Worm (Caenorhabditis elegans) whole organism, L3 larva: ENCODE data around the gene F49E11.7.
A peak's percentile ranks its signal among the peaks of the same experiment; 100 is the strongest.

Experiments used
- ZK546.5 ChIP-seq: sonication (generic microtip); optimal IDR thresholded peaks from 2 replicates; lab custom pipeline; 2017; ENCODE audit warnings: missing biosample characterization, missing genetic modification characterization
- ama-1 ChIP-seq: fragments of 150-350 bp; optimal IDR thresholded peaks from 2 replicates; lab custom pipeline; 2018
- ceh-16 ChIP-seq: sonication (generic microtip); optimal IDR thresholded peaks from 2 replicates; lab custom pipeline; 2017; ENCODE audit warnings: missing biosample characterization, missing genetic modification characterization
- ceh-28 ChIP-seq: fragments of 150-350 bp; optimal IDR thresholded peaks from 2 replicates; lab custom pipeline; 2014; ENCODE audit warnings: missing biosample characterization, missing genetic modification reagents, missing genetic modification characterization
- ceh-82 ChIP-seq: fragments of 150-350 bp; optimal IDR thresholded peaks from 2 replicates; lab custom pipeline; 2014; ENCODE audit warnings: missing biosample characterization, missing genetic modification characterization
- egl-27 ChIP-seq: sonication (generic microtip); optimal IDR thresholded peaks from 4 replicates; lab custom pipeline; 2017; ENCODE audit warnings: missing biosample characterization, missing genetic modification reagents, missing genetic modification characterization
- egl-5 ChIP-seq: fragments of 150-350 bp; optimal IDR thresholded peaks from 2 replicates; lab custom pipeline; 2017; ENCODE audit warnings: missing biosample characterization, missing genetic modification reagents, missing genetic modification characterization, inconsistent platforms
- elt-1 ChIP-seq: fragments of 150-350 bp; optimal IDR thresholded peaks from 2 replicates; lab custom pipeline; 2014; ENCODE audit warnings: missing biosample characterization, missing genetic modification characterization
- elt-2 ChIP-seq: sonication (generic microtip); optimal IDR thresholded peaks from 2 replicates; lab custom pipeline; 2016; ENCODE audit warnings: missing genetic modification reagents, mild to moderate bottlenecking, missing genetic modification characterization, missing compliant biosample characterization
- elt-3 ChIP-seq, 3 experiments: fragments of 150-350 bp in 1 of 3; sonication (generic microtip) in 2 of 3; optimal IDR thresholded peaks; 2 replicates in 2 of 3; 4 replicates in 1 of 3; lab custom pipeline; 2014 to 2017; ENCODE audit warnings: missing biosample characterization in 3 of 3, missing genetic modification characterization in 3 of 3
- eor-1 ChIP-seq, 2 experiments: fragments of 150-350 bp; optimal IDR thresholded peaks; 2 replicates each; lab custom pipeline; 2014 to 2018; ENCODE audit warnings: missing biosample characterization in 2 of 2, missing genetic modification characterization in 2 of 2
- fkh-2 ChIP-seq: fragments of 150-350 bp; optimal IDR thresholded peaks from 2 replicates; lab custom pipeline; 2014; ENCODE audit warnings: missing biosample characterization, missing genetic modification reagents, missing genetic modification characterization
- fos-1 ChIP-seq: fragments of 150-350 bp; optimal IDR thresholded peaks from 2 replicates; lab custom pipeline; 2014; ENCODE audit warnings: missing biosample characterization, missing genetic modification characterization
- hmg-11 ChIP-seq: sonication (generic microtip); optimal IDR thresholded peaks from 2 replicates; lab custom pipeline; 2016; ENCODE audit warnings: missing genetic modification characterization, missing compliant biosample characterization
- jun-1 ChIP-seq: fragments of 150-350 bp; optimal IDR thresholded peaks from 2 replicates; lab custom pipeline; 2014; ENCODE audit warnings: missing biosample characterization, missing genetic modification reagents, missing genetic modification characterization
- lin-15B ChIP-seq: fragments of 150-350 bp; optimal IDR thresholded peaks from 2 replicates; lab custom pipeline; 2014; ENCODE audit warnings: missing biosample characterization, missing genetic modification characterization
- lin-39 ChIP-seq: fragments of 150-350 bp; optimal IDR thresholded peaks from 2 replicates; lab custom pipeline; 2018; ENCODE audit warnings: missing biosample characterization, missing genetic modification reagents, missing genetic modification characterization
- lsy-12 ChIP-seq: sonication (generic microtip); optimal IDR thresholded peaks from 2 replicates; lab custom pipeline; 2016; ENCODE audit warnings: mild to moderate bottlenecking, missing genetic modification characterization, missing compliant biosample characterization
- mdl-1 ChIP-seq: fragments of 150-350 bp; optimal IDR thresholded peaks from 2 replicates; lab custom pipeline; 2014; ENCODE audit warnings: missing biosample characterization, missing genetic modification characterization
- mml-1 ChIP-seq: fragments of 150-350 bp; sonication (generic microtip); optimal IDR thresholded peaks from 3 replicates; lab custom pipeline; 2014; ENCODE audit warnings: missing biosample characterization, missing genetic modification characterization
- nfya-1 ChIP-seq: sonication (generic microtip); optimal IDR thresholded peaks from 2 replicates; lab custom pipeline; 2017; ENCODE audit warnings: missing genetic modification characterization, mild to moderate bottlenecking, missing compliant biosample characterization, antibody characterized with exemption, moderate library complexity; ENCODE audit not compliant: insufficient read depth
- nhr-23 ChIP-seq: fragments of 150-350 bp; optimal IDR thresholded peaks from 2 replicates; lab custom pipeline; 2014; ENCODE audit warnings: missing biosample characterization, missing genetic modification reagents, missing genetic modification characterization
- nhr-237 ChIP-seq: fragments of 150-350 bp; optimal IDR thresholded peaks from 2 replicates; lab custom pipeline; 2014; ENCODE audit warnings: missing biosample characterization, missing genetic modification characterization
- nhr-25 ChIP-seq: sonication (generic microtip); optimal IDR thresholded peaks from 2 replicates; lab custom pipeline; 2017; ENCODE audit warnings: missing biosample characterization, missing genetic modification characterization
- nhr-77 ChIP-seq: fragments of 150-350 bp; optimal IDR thresholded peaks from 2 replicates; lab custom pipeline; 2014; ENCODE audit warnings: missing biosample characterization, missing genetic modification characterization
- pha-4 ChIP-seq: fragments of 150-350 bp; optimal IDR thresholded peaks from 2 replicates; lab custom pipeline; 2014; ENCODE audit warnings: missing biosample characterization, missing genetic modification reagents, missing genetic modification characterization
- pqm-1 ChIP-seq: fragments of 150-350 bp; optimal IDR thresholded peaks from 2 replicates; lab custom pipeline; 2017; ENCODE audit warnings: missing biosample characterization, missing genetic modification characterization, inconsistent platforms
- sea-2 ChIP-seq: fragments of 150-350 bp; sonication (generic microtip); optimal IDR thresholded peaks from 4 replicates; lab custom pipeline; 2014; ENCODE audit warnings: missing biosample characterization, missing genetic modification reagents, missing genetic modification characterization
- skn-1 ChIP-seq: fragments of 150-350 bp; optimal IDR thresholded peaks from 2 replicates; lab custom pipeline; 2014; ENCODE audit warnings: missing biosample characterization, missing genetic modification characterization
- tbx-2 ChIP-seq: sonication (generic microtip); optimal IDR thresholded peaks from 2 replicates; lab custom pipeline; 2016; ENCODE audit warnings: mild to moderate bottlenecking, missing genetic modification characterization, missing compliant biosample characterization
- unc-62 ChIP-seq: fragments of 150-350 bp; sonication (generic microtip); optimal IDR thresholded peaks from 4 replicates; lab custom pipeline; 2014; ENCODE audit warnings: missing biosample characterization, missing genetic modification reagents, missing genetic modification characterization
- ztf-11 ChIP-seq: fragments of 150-350 bp; optimal IDR thresholded peaks from 2 replicates; lab custom pipeline; 2014; ENCODE audit warnings: missing biosample characterization, missing genetic modification characterization

F49E11.7 gene

ce11 chrIV:13028746-13029673 is 23.7 kb upstream of the F49E11.7 start:
- TF ChIP-seq pha-4 (tag; lab: Kevin White, UChicago) (peak; percentile 22), elt-1 (tag; lab: Kevin White, UChicago) (no peak), nhr-23 (tag; lab: Kevin White, UChicago) (no peak), elt-2 (peak; percentile 53)

- TF ChIP-seq mml-1 (tag; lab: Kevin White, UChicago) (no peak), lin-39 (tag; lab: Kevin White, UChicago) (peak; percentile 34), jun-1 (tag; lab: Kevin White, UChicago) (no peak), sea-2 (no peak), egl-5 (no peak), tbx-2 (tag; lab: Kevin White, UChicago) (no peak), lsy-12 (peak; percentile 5), elt-2 (no peak), fkh-2 (tag; lab: Kevin White, UChicago) (no peak), nhr-237 (tag; lab: Kevin White, UChicago) (no peak), skn-1 (no peak), lin-15B (peak; percentile 10), pqm-1 (tag; lab: Kevin White, UChicago) (no peak), elt-3 (tag; optimal IDR thresholded peaks at IDR 0.05; lab: Kevin White, UChicago) (peak in 1 of 3 experiments; percentile 51), ZK546.5 (tag; lab: Kevin White, UChicago) (no peak), hmg-11 (peak; percentile 47), ceh-16 (tag; lab: Kevin White, UChicago) (no peak), ztf-11 (tag; lab: Kevin White, UChicago) (no peak), ceh-28 (tag; lab: Kevin White, UChicago) (no peak), mdl-1 (tag; lab: Kevin White, UChicago) (no peak), eor-1 (tag; optimal IDR thresholded peaks at IDR 0.05; lab: Kevin White, UChicago) (no peak), nhr-77 (tag; lab: Kevin White, UChicago) (no peak), nhr-23 (tag; lab: Kevin White, UChicago) (peak; percentile 4), egl-27 (tag; lab: Kevin White, UChicago) (no peak), unc-62 (GFP tag; lab: Kevin White, UChicago) (no peak), nhr-25 (peak; percentile 30), nfya-1 (tag; lab: Kevin White, UChicago) (peak; percentile 32), fos-1 (no peak), ama-1 (no peak)
- TF ChIP-seq, all 47 proteins: peak for 8
Measured at ce11 chrIV:13029674-13030466, 22.8 kb upstream of the F49E11.7 start.

ce11 chrIV:13030467-13031299 is 22.0 kb upstream of the F49E11.7 start:
- TF ChIP-seq nhr-25 (peak; percentile 54), nfya-1 (tag; lab: Kevin White, UChicago) (peak; percentile 18), pqm-1 (tag; lab: Kevin White, UChicago) (no peak), pha-4 (tag; lab: Kevin White, UChicago) (peak; percentile 15), nhr-237 (tag; lab: Kevin White, UChicago) (no peak)

ce11 chrIV:13032153-13032552 is 20.5 kb upstream of the F49E11.7 start:
- TF ChIP-seq elt-2: peak; percentile 59
- TF ChIP-seq fos-1: no peak
- TF ChIP-seq pqm-1 (tag; lab: Kevin White, UChicago): peak; percentile 43
- no peak for TF ChIP-seq ceh-82 (tag; lab: Kevin White, UChicago)
- TF ChIP-seq pha-4 (tag; lab: Kevin White, UChicago): peak; percentile 64
- TF ChIP-seq, all 47 proteins: peak for 3
